Worm (Caenorhabditis elegans) whole organism, L4/young adult: ENCODE measurements around the gene K08D8.9.

Experiments
- W03F9.2 ChIP-seq: fragments of 150-350 bp; optimal IDR thresholded peaks from 2 replicates; lab custom pipeline; 2014; ENCODE audit warnings: missing biosample characterization, missing genetic modification characterization
- dao-5 ChIP-seq: sonication (generic microtip); optimal IDR thresholded peaks from 2 replicates; lab custom pipeline; 2016; ENCODE audit warnings: missing genotype, missing genetic modification characterization, moderate library complexity, missing compliant biosample characterization
- him-1 ChIP-seq: sonication (generic microtip); optimal IDR thresholded peaks from 2 replicates; lab custom pipeline; 2016; ENCODE audit warnings: missing genotype, missing genetic modification reagents, missing genetic modification characterization, missing compliant biosample characterization

K08D8.9 gene

ce11 chrIV:12891080-12891479 is 8.4 kb upstream of the K08D8.9 start:
- TF ChIP-seq W03F9.2 (tag; lab: Kevin White, UChicago): no peak
- TF ChIP-seq dao-5 (tag; lab: Kevin White, UChicago): no peak
- no peak for TF ChIP-seq him-1 (tag; lab: Kevin White, UChicago)

- TF ChIP-seq him-1 (tag; lab: Kevin White, UChicago) (no peak), W03F9.2 (tag; lab: Kevin White, UChicago) (no peak), dao-5 (tag; lab: Kevin White, UChicago) (no peak)
Observed at ce11 chrIV:12892194-12892593, 7.3 kb upstream of the K08D8.9 start, which contains the start of gene K08D8.1. Gene K08D8.1 (plus strand): TSS chrIV:12892494.

ce11 chrIV:12893166-12893565 is 6.3 kb upstream of the K08D8.9 start, which contains the start of gene K08D8.12:
Gene K08D8.12 (plus strand): TSS chrIV:12893466.
- TF ChIP-seq him-1 (tag; lab: Kevin White, UChicago) (no peak), W03F9.2 (tag; lab: Kevin White, UChicago) (no peak), dao-5 (tag; lab: Kevin White, UChicago) (no peak)

- TF ChIP-seq him-1 (tag; lab: Kevin White, UChicago): no peak
- no peak for TF ChIP-seq W03F9.2 (tag; lab: Kevin White, UChicago)
- TF ChIP-seq dao-5 (tag; lab: Kevin White, UChicago): no peak
Observed at ce11 chrIV:12894996-12895395, 4.5 kb upstream of the K08D8.9 start, which contains the start of gene K08D8.11. Gene K08D8.11 (plus strand): TSS chrIV:12895296.

- TF ChIP-seq dao-5 (tag; lab: Kevin White, UChicago) (no peak), W03F9.2 (tag; lab: Kevin White, UChicago) (no peak), him-1 (tag; lab: Kevin White, UChicago) (no peak)
Observed at ce11 chrIV:12896371-12896882, 3.1 kb upstream of the K08D8.9 start, which contains the start of gene K08D8.7. Gene K08D8.7 (plus strand): TSS chrIV:12896832.

- TF ChIP-seq dao-5 (tag; lab: Kevin White, UChicago) (no peak), W03F9.2 (tag; lab: Kevin White, UChicago) (no peak), him-1 (tag; lab: Kevin White, UChicago) (no peak)
Observed at ce11 chrIV:12897146-12897545, 2.3 kb upstream of the K08D8.9 start.

ce11 chrIV:12898823-12899222 is 669 bp upstream of the K08D8.9 start:
- TF ChIP-seq W03F9.2 (tag; lab: Kevin White, UChicago) (no peak), him-1 (tag; lab: Kevin White, UChicago) (no peak), dao-5 (tag; lab: Kevin White, UChicago) (no peak)

ce11 chrIV:12900267-12900666 is 775 bp downstream of the K08D8.9 start, which contains the start of gene K08D8.10:
Gene K08D8.10 (plus strand): TSS chrIV:12900567.
- TF ChIP-seq him-1 (tag; lab: Kevin White, UChicago) (no peak), dao-5 (tag; lab: Kevin White, UChicago) (no peak), W03F9.2 (tag; lab: Kevin White, UChicago) (no peak)

- TF ChIP-seq W03F9.2 (tag; lab: Kevin White, UChicago) (no peak), him-1 (tag; lab: Kevin White, UChicago) (no peak), dao-5 (tag; lab: Kevin White, UChicago) (no peak)
Observed at ce11 chrIV:12901602-12902001, 2.1 kb downstream of the K08D8.9 start.

- TF ChIP-seq him-1 (tag; lab: Kevin White, UChicago): no peak
- TF ChIP-seq W03F9.2 (tag; lab: Kevin White, UChicago): no peak
- TF ChIP-seq dao-5 (tag; lab: Kevin White, UChicago): no peak
Observed at ce11 chrIV:12902430-12903110, 3.1 kb downstream of the K08D8.9 start, which contains the start of gene K08D8.2. Gene K08D8.2 (plus strand): TSS chrIV:12903060.

ce11 chrIV:12903687-12904086 is 4.2 kb downstream of the K08D8.9 start:
- TF ChIP-seq him-1 (tag; lab: Kevin White, UChicago) (no peak), dao-5 (tag; lab: Kevin White, UChicago) (no peak), W03F9.2 (tag; lab: Kevin White, UChicago) (no peak)

ce11 chrIV:12906529-12906928 is 7.0 kb downstream of the K08D8.9 start, which contains the start of gene K08D8.3:
Gene K08D8.3 (minus strand): TSS chrIV:12906659.
- TF ChIP-seq him-1 (tag; lab: Kevin White, UChicago) (no peak), dao-5 (tag; lab: Kevin White, UChicago) (no peak), W03F9.2 (tag; lab: Kevin White, UChicago) (no peak)

- TF ChIP-seq dao-5 (tag; lab: Kevin White, UChicago) (no peak), him-1 (tag; lab: Kevin White, UChicago) (no peak), W03F9.2 (tag; lab: Kevin White, UChicago) (no peak)
Observed at ce11 chrIV:12909871-12910270, 10.4 kb downstream of the K08D8.9 start, which contains the start of gene K08D8.4. Gene K08D8.4 (minus strand): TSS chrIV:12909998.
